Worm (Caenorhabditis elegans): ENCODE results near the gene C55A6.12.

C55A6.12 gene

DNA sequence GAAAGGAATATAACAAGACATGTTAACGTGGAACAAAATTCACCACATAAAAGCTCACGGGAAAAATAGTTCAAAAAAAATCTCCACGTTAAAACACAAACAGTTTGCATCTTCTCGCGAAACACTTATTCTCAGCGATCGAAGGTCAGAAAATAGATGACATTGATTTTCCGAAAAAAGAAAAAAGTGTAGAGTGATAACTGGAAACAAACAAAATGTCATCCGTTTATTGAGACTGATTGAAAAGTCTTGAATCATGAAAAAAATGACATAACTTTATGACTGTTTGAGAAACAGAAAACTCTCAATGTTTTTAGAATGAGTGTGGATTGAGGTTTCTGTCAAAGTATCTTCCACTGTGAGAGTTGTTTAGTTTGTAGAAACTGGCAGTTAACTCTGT lies 14.9 kb upstream of the C55A6.12 start, which contains the start of gene C55A6.4:
TSS of gene C55A6.4 (minus strand) at position 101 of the 400 bp plus-strand sequence.
- no peak for TF ChIP-seq nhr-179 (tag; optimal IDR thresholded peaks at IDR 0.05)
- no peak for TF ChIP-seq ccch-3 (GFP tag; optimal IDR thresholded peaks at IDR 0.05)
- no peak for TF ChIP-seq B0261.1 (tag; optimal IDR thresholded peaks at IDR 0.05)
- TF ChIP-seq let-607 (tag; optimal IDR thresholded peaks at IDR 0.05) = no peak
- TF ChIP-seq nfya-1 (tag; optimal IDR thresholded peaks at IDR 0.05; ENCODE audit: borderline replicate concordance, insufficient read depth) = no peak
- TF ChIP-seq ceh-100 (GFP tag; IDR thresholded peaks at IDR 0.05) = no peak
- no peak for TF ChIP-seq nfyb-1 (GFP tag; IDR thresholded peaks at IDR 0.05)
- TF ChIP-seq pbrm-1 (GFP tag; IDR thresholded peaks at IDR 0.05) = no peak
- TF ChIP-seq lin-54 (GFP tag; optimal IDR thresholded peaks at IDR 0.05) = no peak
- no peak for TF ChIP-seq sdz-38 (tag; optimal IDR thresholded peaks at IDR 0.05)

DNA sequence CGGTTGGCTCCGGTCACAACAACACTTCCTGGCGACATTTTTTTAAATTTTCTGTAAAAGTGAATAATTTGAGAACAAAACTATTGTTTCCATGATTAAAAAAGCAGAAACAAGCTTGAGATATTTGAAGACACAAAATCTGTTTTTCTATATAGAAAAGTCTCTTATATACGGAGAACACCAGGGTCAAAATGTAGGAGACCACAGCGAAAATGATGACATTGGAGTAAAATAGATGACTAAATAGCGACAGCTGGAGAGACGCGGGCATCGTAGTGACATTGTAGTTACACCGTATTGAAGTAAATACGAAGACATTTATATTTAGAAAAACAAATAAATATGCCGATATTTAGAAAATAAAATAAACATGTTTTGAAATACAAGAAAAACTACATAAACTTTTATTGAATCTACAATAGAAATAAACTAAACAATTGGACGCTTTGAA lies 13.2 kb upstream of the C55A6.12 start, which contains the start of gene sdz-8:
TSS of gene sdz-8 (minus strand) at position 51 of the 451 bp plus-strand sequence.
- TF ChIP-seq B0019.2 (GFP tag; conservative IDR thresholded peaks at IDR 0.05) (no peak), F39B2.1 (GFP tag; IDR thresholded peaks at IDR 0.05) (no peak), Y56A3A.18 (GFP tag; IDR thresholded peaks at IDR 0.05) (no peak), snpc-1.3 (tag; optimal IDR thresholded peaks at IDR 0.05; ENCODE audit: insufficient read depth) (no peak), let-526 (GFP tag; IDR thresholded peaks at IDR 0.05) (no peak), somi-1 (GFP tag; optimal IDR thresholded peaks at IDR 0.05) (no peak), K11D2.4 (GFP tag; IDR thresholded peaks at IDR 0.05) (no peak), mxl-1 (tag; optimal IDR thresholded peaks at IDR 0.05) (no peak), tlf-1 (GFP tag; optimal IDR thresholded peaks at IDR 0.05) (no peak), ama-1 (optimal IDR thresholded peaks at IDR 0.05) (no peak), ama-1 (GFP tag; optimal IDR thresholded peaks at IDR 0.05) (no peak), snpc-4 (GFP tag; optimal IDR thresholded peaks at IDR 0.05) (no peak), snpc-4 (tag; optimal IDR thresholded peaks at IDR 0.05) (no peak), lin-40 (tag; optimal IDR thresholded peaks at IDR 0.05) (no peak)

DNA sequence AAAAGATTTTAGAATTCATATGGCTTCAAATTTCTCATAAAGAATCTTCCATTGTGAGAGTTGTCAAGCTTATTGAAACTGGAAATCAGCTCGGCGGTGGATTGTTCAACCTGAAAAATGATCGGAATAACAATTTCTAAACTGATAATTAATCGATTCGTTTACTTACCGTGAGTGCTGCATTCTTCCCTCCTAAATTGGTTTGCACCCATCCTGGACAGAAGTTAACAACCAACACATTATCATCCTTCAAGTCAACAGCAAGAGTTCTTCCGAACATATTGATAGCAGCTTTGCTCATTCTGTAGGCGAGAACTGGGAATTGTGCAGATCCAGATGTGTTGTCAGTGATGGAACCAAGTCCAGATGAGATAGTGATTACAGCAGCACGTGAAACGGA lies 12.2 kb upstream of the C55A6.12 start:
- no peak for TF ChIP-seq C06A6.2 (GFP tag; conservative IDR thresholded peaks at IDR 0.05)
- 0 out of 2 replicates have a peak, but pooled peaks have one; percentile 27 for TF ChIP-seq lag-1 (GFP tag; IDR thresholded peaks at IDR 0.05)

- no peak for TF ChIP-seq mes-4 (tag; optimal IDR thresholded peaks at IDR 0.05)
Observed at ce11 chrV:11514677-11515076, 11.7 kb upstream of the C55A6.12 start, which contains the start of gene C55A6.6. C55A6.6 (minus strand) TSS chrV:11514737.

DNA sequence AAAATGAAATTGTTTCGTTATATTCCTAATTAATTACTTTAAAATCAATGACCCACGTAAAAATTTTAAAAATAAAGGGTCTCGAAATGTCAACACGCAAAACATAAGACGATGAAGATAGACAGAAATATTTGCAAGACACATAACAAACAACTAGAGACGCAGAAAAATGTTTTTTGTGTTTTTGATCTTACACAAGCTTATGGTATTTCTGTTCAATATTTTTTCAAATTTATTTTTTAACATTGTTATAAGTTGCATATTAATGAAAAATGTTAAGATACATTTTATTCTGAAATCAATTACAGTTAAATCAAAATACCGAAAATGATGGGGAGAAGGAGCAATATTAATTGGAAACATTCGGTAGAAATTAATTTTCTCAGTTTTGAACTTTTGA lies 10.5 kb upstream of the C55A6.12 start, which contains the start of gene C55A6.3:
TSS of gene C55A6.3 (minus strand) at position 101 of the 400 bp plus-strand sequence.
- TF ChIP-seq ztf-3 (GFP tag; optimal IDR thresholded peaks at IDR 0.05) (no peak), tlf-1 (GFP tag; optimal IDR thresholded peaks at IDR 0.05) (no peak), ama-1 (optimal IDR thresholded peaks at IDR 0.05) (no peak), ama-1 (GFP tag; optimal IDR thresholded peaks at IDR 0.05) (no peak), zim-3 (tag; optimal IDR thresholded peaks at IDR 0.05) (no peak), dpff-1 (tag; optimal IDR thresholded peaks at IDR 0.05) (no peak), egrh-3 (GFP tag; IDR thresholded peaks at IDR 0.05) (no peak), ceh-79 (tag; optimal IDR thresholded peaks at IDR 0.05) (no peak), ekl-4 (GFP tag; IDR thresholded peaks at IDR 0.05) (no peak), nhr-90 (tag; optimal IDR thresholded peaks at IDR 0.05) (no peak), tbx-9 (tag; optimal IDR thresholded peaks at IDR 0.05; ENCODE audit: borderline replicate concordance) (no peak), lin-35 (GFP tag; optimal IDR thresholded peaks at IDR 0.05) (no peak), attf-5 (GFP tag; optimal IDR thresholded peaks at IDR 0.05) (no peak), sptf-2 (GFP tag; optimal IDR thresholded peaks at IDR 0.05) (no peak), C17E4.6 (GFP tag; IDR thresholded peaks at IDR 0.05) (no peak), F57A8.1 (GFP tag; optimal IDR thresholded peaks at IDR 0.05) (no peak), lin-26 (GFP tag; IDR thresholded peaks at IDR 0.05) (no peak), K11D2.4 (GFP tag; IDR thresholded peaks at IDR 0.05) (no peak), tbp1 (GFP tag; optimal IDR thresholded peaks at IDR 0.05) (no peak), zfh-2 (GFP tag; conservative IDR thresholded peaks at IDR 0.05) (no peak)

All from whole organism, young adult.